ENCODE assay signal across 2 worm cellular contexts in genomic region chrIII:5018116-5018689, ce11.
TF ChIP-seq lines count a peak whose summit lies in the region.

Gene wip-1 (plus strand): TSS chrIII:5018639.

TF ChIP-seq in whole organism, L4 larva, 104 proteins besides CTCF, POLR2A, EP300 and RAD21 (continued from another document):
- TF ChIP-seq lir-3 (tag; optimal IDR thresholded peaks at IDR 0.05; lab: Kevin White, UChicago) = peak; percentile 52
- peak; percentile 98 for TF ChIP-seq nhr-77 (tag; optimal IDR thresholded peaks at IDR 0.05; lab: Kevin White, UChicago)
- no peak for TF ChIP-seq ceh-82 (tag; optimal IDR thresholded peaks at IDR 0.05; lab: Kevin White, UChicago)
- TF ChIP-seq daf-19 (GFP tag; conservative IDR thresholded peaks at IDR 0.05; lab: Robert Waterston, UW) = peak; percentile 95
- TF ChIP-seq lin-39 (tag; optimal IDR thresholded peaks at IDR 0.05; lab: Kevin White, UChicago) = peak; percentile 55
- peak; percentile 97 for TF ChIP-seq unc-130 (GFP tag; optimal IDR thresholded peaks at IDR 0.05; lab: Kevin White, UChicago)
- TF ChIP-seq lim-7 (GFP tag; IDR thresholded peaks at IDR 0.05; lab: Robert Waterston, UW) = peak; percentile 76
- TF ChIP-seq dmd-8 (GFP tag; IDR thresholded peaks at IDR 0.05; lab: Robert Waterston, UW) = peak; percentile 76; the same call in 1 of the 2 replicates
- peak; percentile 85 for TF ChIP-seq zfp-2 (tag; optimal IDR thresholded peaks at IDR 0.05; lab: Kevin White, UChicago)
- peak; percentile 33 for TF ChIP-seq sdz-12 (GFP tag; optimal IDR thresholded peaks at IDR 0.05; lab: Kevin White, UChicago)
- peak; percentile 95 for TF ChIP-seq ceh-20 (GFP tag; IDR thresholded peaks at IDR 0.05; lab: Robert Waterston, UW)
- TF ChIP-seq mdt-29 (GFP tag; IDR thresholded peaks at IDR 0.05; lab: Robert Waterston, UW) = peak; percentile 82
- TF ChIP-seq lin-13 (GFP tag; optimal IDR thresholded peaks at IDR 0.05; lab: Kevin White, UChicago) = peak; percentile 97
- peak; percentile 96 for TF ChIP-seq F49E8.2 (tag; optimal IDR thresholded peaks at IDR 0.05; lab: Kevin White, UChicago; ENCODE audit: borderline replicate concordance)
- peak; percentile 99 for TF ChIP-seq mep-1 (tag; optimal IDR thresholded peaks at IDR 0.05; lab: Kevin White, UChicago)
- TF ChIP-seq F37D6.2 (tag; optimal IDR thresholded peaks at IDR 0.05; lab: Kevin White, UChicago) = peak; percentile 95
- peak; percentile 94 for TF ChIP-seq hlh-30 (tag; optimal IDR thresholded peaks at IDR 0.05; lab: Kevin White, UChicago; ENCODE audit: insufficient read depth)
- TF ChIP-seq nhr-10 (tag; optimal IDR thresholded peaks at IDR 0.05; lab: Kevin White, UChicago) = peak; percentile 44
- peak; percentile 98 for TF ChIP-seq arid-1 (GFP tag; conservative IDR thresholded peaks at IDR 0.05; lab: Robert Waterston, UW)
- peak; percentile 18 for TF ChIP-seq ztf-11 (tag; optimal IDR thresholded peaks at IDR 0.05; lab: Kevin White, UChicago)
- TF ChIP-seq Y105C5A.15 (GFP tag; IDR thresholded peaks at IDR 0.05; lab: Robert Waterston, UW) = peak; percentile 84; the same call in 1 of the 2 replicates
- peak; percentile 93 for TF ChIP-seq tra-1 (GFP tag; IDR thresholded peaks at IDR 0.05; lab: Robert Waterston, UW)
- TF ChIP-seq nhr-48 (tag; optimal IDR thresholded peaks at IDR 0.05; lab: Kevin White, UChicago) = peak; percentile 91
- TF ChIP-seq dpl-1 (GFP tag; optimal IDR thresholded peaks at IDR 0.05; lab: Kevin White, UChicago) = peak; percentile 95
- peak; percentile 96 for TF ChIP-seq mes-2 (tag; optimal IDR thresholded peaks at IDR 0.05; lab: Kevin White, UChicago; ENCODE audit: poor library complexity, severe bottlenecking)
- peak; percentile 69; the same call in 1 of the 2 replicates for TF ChIP-seq ZK337.2 (GFP tag; IDR thresholded peaks at IDR 0.05; lab: Robert Waterston, UW)
- TF ChIP-seq mxl-3 (GFP tag; optimal IDR thresholded peaks at IDR 0.05; lab: Kevin White, UChicago) = peak; percentile 97
- peak; percentile 94 for TF ChIP-seq duxl-1 (tag; optimal IDR thresholded peaks at IDR 0.05; lab: Kevin White, UChicago; ENCODE audit: poor library complexity)
- peak; percentile 98 for TF ChIP-seq rbr-2 (tag; optimal IDR thresholded peaks at IDR 0.05; lab: Kevin White, UChicago)
- TF ChIP-seq dmd-6 (GFP tag; IDR thresholded peaks at IDR 0.05; lab: Robert Waterston, UW) = peak; percentile 96
- TF ChIP-seq mdl-1 (tag; optimal IDR thresholded peaks at IDR 0.05; lab: Kevin White, UChicago) = peak; percentile 20 to 82
- peak; percentile 2 for TF ChIP-seq R02D3.7 (tag; optimal IDR thresholded peaks at IDR 0.05; lab: Kevin White, UChicago)
- peak; percentile 88 to 97 for TF ChIP-seq lsy-2 (tag; optimal IDR thresholded peaks at IDR 0.05; lab: Kevin White, UChicago)
- peak; percentile 94 for TF ChIP-seq zfp-3 (GFP tag; conservative IDR thresholded peaks at IDR 0.05; lab: Robert Waterston, UW)
- TF ChIP-seq spr-3 (GFP tag; optimal IDR thresholded peaks at IDR 0.05; lab: Kevin White, UChicago) = peak; percentile 89
- peak; percentile 79; the same call in 1 of the 2 replicates for TF ChIP-seq nhr-41 (GFP tag; IDR thresholded peaks at IDR 0.05; lab: Robert Waterston, UW)
- peak; percentile 78 for TF ChIP-seq snpc-1.2 (GFP tag; IDR thresholded peaks at IDR 0.05; lab: Robert Waterston, UW)
- peak; percentile 3 for TF ChIP-seq attf-4 (tag; optimal IDR thresholded peaks at IDR 0.05; lab: Kevin White, UChicago)
- TF ChIP-seq zip-2 (tag; optimal IDR thresholded peaks at IDR 0.05; lab: Kevin White, UChicago) = peak; percentile 88
- peak; percentile 52 for TF ChIP-seq snpc-4 (tag; optimal IDR thresholded peaks at IDR 0.05; lab: Kevin White, UChicago)
- TF ChIP-seq lin-29 (GFP tag; IDR thresholded peaks at IDR 0.05; lab: Robert Waterston, UW) = peak; percentile 91
- TF ChIP-seq F26F4.8 (GFP tag; conservative IDR thresholded peaks at IDR 0.05; lab: Robert Waterston, UW) = no peak
- TF ChIP-seq lin-1 (GFP tag; IDR thresholded peaks at IDR 0.05; lab: Robert Waterston, UW) = peak; percentile 96
- peak; percentile 38 for TF ChIP-seq ceh-28 (tag; optimal IDR thresholded peaks at IDR 0.05; lab: Kevin White, UChicago)
- TF ChIP-seq set-16 (GFP tag; IDR thresholded peaks at IDR 0.05; lab: Robert Waterston, UW) = peak; percentile 60
- peak; percentile 53 for TF ChIP-seq nhr-76 (tag; optimal IDR thresholded peaks at IDR 0.05; lab: Kevin White, UChicago)
- peak in 1 of 2 experiments; percentile 99 for TF ChIP-seq unc-62 (GFP tag; optimal IDR thresholded peaks at IDR 0.05 in 1 of 2; lab: Kevin White, UChicago)
- TF ChIP-seq unc-62 (tag; optimal IDR thresholded peaks at IDR 0.05; lab: Kevin White, UChicago) = peak; percentile 30

TF ChIP-seq in whole organism, late embryonic, 69 proteins besides CTCF, POLR2A, EP300 and RAD21 (continued from another document):
- peak; percentile 58 for TF ChIP-seq fax-1 (tag; optimal IDR thresholded peaks at IDR 0.05; lab: Kevin White, UChicago)
- peak; percentile 65 for TF ChIP-seq unc-55 (GFP tag; optimal IDR thresholded peaks at IDR 0.05; lab: Kevin White, UChicago)
- TF ChIP-seq ceh-19 (GFP tag; optimal IDR thresholded peaks at IDR 0.05; lab: Kevin White, UChicago) = peak; percentile 44
- peak; percentile 59 for TF ChIP-seq nhr-232 (tag; optimal IDR thresholded peaks at IDR 0.05; lab: Kevin White, UChicago)
- peak; percentile 87 for TF ChIP-seq hlh-30 (tag; optimal IDR thresholded peaks at IDR 0.05; lab: Kevin White, UChicago; ENCODE audit: insufficient read depth)
